Worm (Caenorhabditis elegans) whole organism, L4 larva: ENCODE data around the gene K09C4.5.

ENCODE experiments used
- D1046.2 ChIP-seq: fragments of 200-800 bp; sonication (Bioruptor generic); IDR thresholded peaks from 2 replicates; pipeline ENCODE4 v1.3.6; 2022; ENCODE audit warnings: missing genetic modification characterization, missing compliant biosample characterization
- F37D6.2 ChIP-seq: sonication (generic microtip); optimal IDR thresholded peaks from 2 replicates; lab custom pipeline; 2016; ENCODE audit warnings: mild to moderate bottlenecking, missing genetic modification characterization, missing compliant biosample characterization
- F44E2.7 ChIP-seq: fragments of 200-800 bp; sonication (Bioruptor generic); IDR thresholded peaks from 2 replicates; pipeline ENCODE4 v2.1.2; 2022; ENCODE audit warnings: missing genetic modification characterization, missing compliant biosample characterization
- R02D3.7 ChIP-seq: fragments of 150-350 bp; sonication (generic microtip); optimal IDR thresholded peaks from 3 replicates; lab custom pipeline; 2014; ENCODE audit warnings: missing biosample characterization, missing genetic modification characterization
- Y105C5A.15 ChIP-seq: fragments of 200-800 bp; sonication (Bioruptor generic); IDR thresholded peaks from 2 replicates; pipeline ENCODE4 v1.3.6; 2022; ENCODE audit warnings: missing genetic modification characterization, missing compliant biosample characterization
- Y48G9A.11 ChIP-seq: fragments of 200-800 bp; sonication (Bioruptor generic); IDR thresholded peaks from 2 replicates; pipeline ENCODE4 v1.3.6; 2022; ENCODE audit warnings: missing genetic modification reagents, missing genetic modification characterization, missing compliant biosample characterization
- Y5F2A.4 ChIP-seq: fragments of 200-800 bp; sonication (Bioruptor generic); optimal IDR thresholded peaks from 2 replicates; lab custom pipeline; 2018; ENCODE audit warnings: mild to moderate bottlenecking, missing genetic modification characterization, missing compliant biosample characterization
- ama-1 ChIP-seq: fragments of 150-350 bp; optimal IDR thresholded peaks from 2 replicates; lab custom pipeline; 2014; ENCODE audit warnings: inconsistent platforms, mixed read lengths
- ceh-20 ChIP-seq: fragments of 200-800 bp; sonication (Bioruptor generic); IDR thresholded peaks from 2 replicates; pipeline ENCODE4 v1.3.6; 2022; ENCODE audit warnings: missing genetic modification reagents, missing genetic modification characterization, missing compliant biosample characterization
- ceh-28 ChIP-seq: fragments of 150-350 bp; optimal IDR thresholded peaks from 2 replicates; lab custom pipeline; 2014; ENCODE audit warnings: missing biosample characterization, missing genetic modification reagents, missing genetic modification characterization
- daf-12 ChIP-seq: fragments of 150-350 bp; optimal IDR thresholded peaks from 2 replicates; lab custom pipeline; 2014; ENCODE audit warnings: missing biosample characterization, missing genetic modification reagents, missing genetic modification characterization
- daf-16 ChIP-seq, 3 experiments: sonication (generic microtip); optimal IDR thresholded peaks; 2 replicates each; lab custom pipeline; 2016 to 2017; ENCODE audit warnings: missing genetic modification characterization in 3 of 3, missing genetic modification reagents in 3 of 3, mild to moderate bottlenecking in 2 of 3, missing compliant biosample characterization in 2 of 3, missing biosample characterization in 1 of 3, moderate library complexity in 1 of 3
- daf-19 ChIP-seq: fragments of 200-800 bp; sonication (Bioruptor generic); conservative IDR thresholded peaks from 2 replicates; pipeline ENCODE4 v1.3.6; 2022; ENCODE audit warnings: missing genetic modification characterization, missing compliant biosample characterization
- daf-8 ChIP-seq: fragments of 200-800 bp; sonication (Bioruptor generic); IDR thresholded peaks from 2 replicates; pipeline ENCODE4 v1.3.6; 2022; ENCODE audit warnings: missing genetic modification characterization, missing compliant biosample characterization
- dmd-6 ChIP-seq: fragments of 200-800 bp; sonication (Bioruptor generic); IDR thresholded peaks from 2 replicates; pipeline ENCODE4 v1.3.6; 2022; ENCODE audit warnings: missing genetic modification reagents, missing genetic modification characterization, missing compliant biosample characterization
- dmd-9 ChIP-seq: fragments of 200-800 bp; sonication (Bioruptor generic); IDR thresholded peaks from 2 replicates; pipeline ENCODE4 v1.3.6; 2022; ENCODE audit warnings: missing genetic modification reagents, missing genetic modification characterization, missing compliant biosample characterization
- duxl-1 ChIP-seq: sonication (generic microtip); optimal IDR thresholded peaks from 2 replicates; lab custom pipeline; 2016; ENCODE audit warnings: mild to moderate bottlenecking, missing genetic modification characterization, moderate library complexity, missing compliant biosample characterization; ENCODE audit not compliant: poor library complexity
- fos-1 ChIP-seq: fragments of 150-350 bp; optimal IDR thresholded peaks from 2 replicates; lab custom pipeline; 2014; ENCODE audit warnings: missing biosample characterization, missing genetic modification characterization
- madf-5 ChIP-seq, 2 experiments: fragments of 200-800 bp; sonication (Bioruptor generic); IDR thresholded peaks; 2 replicates each; pipeline ENCODE4 v1.3.6; 2022; ENCODE audit warnings: missing compliant biosample characterization in 2 of 2, missing genetic modification characterization in 2 of 2
- mxl-2 ChIP-seq: fragments of 200-800 bp; sonication (Bioruptor generic); conservative IDR thresholded peaks from 2 replicates; pipeline ENCODE4 v1.3.6; 2022; ENCODE audit warnings: missing genetic modification reagents, missing genetic modification characterization, missing compliant biosample characterization
- nhr-25 ChIP-seq: sonication (generic microtip); optimal IDR thresholded peaks from 2 replicates; lab custom pipeline; 2017; ENCODE audit warnings: missing genetic modification characterization, mild to moderate bottlenecking, missing compliant biosample characterization, antibody characterized with exemption, moderate library complexity, borderline replicate concordance; ENCODE audit not compliant: insufficient read depth
- nhr-42 ChIP-seq: fragments of 200-800 bp; sonication (Bioruptor generic); IDR thresholded peaks from 2 replicates; pipeline ENCODE4 v1.3.6; 2022; ENCODE audit warnings: missing genetic modification characterization, missing compliant biosample characterization
- snpc-1.2 ChIP-seq: fragments of 200-800 bp; sonication (Bioruptor generic); IDR thresholded peaks from 2 replicates; pipeline ENCODE4 v1.3.6; 2022; ENCODE audit warnings: missing genetic modification reagents, missing genetic modification characterization, missing compliant biosample characterization
- unc-130 ChIP-seq: sonication (generic microtip); optimal IDR thresholded peaks from 2 replicates; lab custom pipeline; 2016; ENCODE audit warnings: missing genetic modification reagents, missing genetic modification characterization, missing compliant biosample characterization
- unc-39 ChIP-seq: sonication (generic microtip); optimal IDR thresholded peaks from 2 replicates; lab custom pipeline; 2017; ENCODE audit warnings: missing biosample characterization, missing genetic modification characterization
- unc-62 ChIP-seq, 3 experiments: fragments of 150-350 bp in 1 of 3; sonication (generic microtip); optimal IDR thresholded peaks in 2 of 3; peaks in 1 of 3; 1 replicate in 1 of 3; 2 replicates in 2 of 3; lab custom pipeline; 2014 to 2017; ENCODE audit warnings: missing biosample characterization in 3 of 3, missing genetic modification characterization in 3 of 3, missing genetic modification reagents in 3 of 3, missing genotype in 1 of 3
- zfp-2 ChIP-seq: sonication (generic microtip); optimal IDR thresholded peaks from 2 replicates; lab custom pipeline; 2016; ENCODE audit warnings: mild to moderate bottlenecking, missing genetic modification characterization, missing compliant biosample characterization
- zip-11 ChIP-seq: fragments of 200-800 bp; sonication (Bioruptor generic); IDR thresholded peaks from 2 replicates; pipeline ENCODE4 v1.3.6; 2022; ENCODE audit warnings: missing genetic modification characterization, missing compliant biosample characterization
- ztf-11 ChIP-seq: fragments of 150-350 bp; optimal IDR thresholded peaks from 2 replicates; lab custom pipeline; 2014; ENCODE audit warnings: missing biosample characterization, missing genetic modification characterization

The K09C4.5 gene

DNA sequence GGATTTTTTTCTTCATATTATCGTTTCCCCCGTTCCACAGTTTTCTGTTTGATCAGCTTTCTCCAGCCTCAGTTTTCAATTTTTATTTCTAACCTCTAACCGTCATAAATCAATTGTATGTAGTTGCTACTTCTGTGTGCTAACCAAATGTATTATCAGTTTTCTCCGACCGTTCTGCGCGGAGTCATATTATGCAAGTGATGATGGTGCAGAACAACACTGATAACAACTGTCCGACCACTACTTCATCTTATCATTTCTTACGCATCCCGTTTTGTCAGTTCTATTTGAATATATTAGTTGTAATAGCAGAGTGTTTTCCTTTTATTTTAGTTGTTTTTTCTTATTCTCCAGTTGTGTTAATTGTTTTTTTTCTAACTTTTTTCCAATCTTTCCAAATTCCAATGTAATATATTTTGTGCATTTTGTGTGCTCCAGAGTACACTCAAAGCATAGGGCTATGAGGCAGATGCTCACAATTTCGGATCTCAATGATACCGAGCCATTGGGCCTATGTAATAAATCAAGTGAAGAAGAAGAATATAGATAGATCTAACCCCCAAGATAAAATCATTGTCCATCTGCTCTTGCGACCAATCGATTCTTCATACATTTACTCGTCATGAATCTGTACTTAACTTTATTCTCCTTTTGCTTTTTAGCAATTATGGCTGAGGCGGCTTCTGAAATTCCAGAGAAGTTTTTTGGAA, 25.5 kb upstream of the K09C4.5 start, which contains the start of gene lbp-3 (continued):
- no peak for TF ChIP-seq daf-16 (GFP tag; optimal IDR thresholded peaks at IDR 0.05; lab: Kevin White, UChicago)
- peak; percentile 94 for TF ChIP-seq daf-16 (tag; optimal IDR thresholded peaks at IDR 0.05; lab: Kevin White, UChicago)
- peak; percentile 61 for TF ChIP-seq dmd-6 (GFP tag; lab: Robert Waterston, UW)

DNA sequence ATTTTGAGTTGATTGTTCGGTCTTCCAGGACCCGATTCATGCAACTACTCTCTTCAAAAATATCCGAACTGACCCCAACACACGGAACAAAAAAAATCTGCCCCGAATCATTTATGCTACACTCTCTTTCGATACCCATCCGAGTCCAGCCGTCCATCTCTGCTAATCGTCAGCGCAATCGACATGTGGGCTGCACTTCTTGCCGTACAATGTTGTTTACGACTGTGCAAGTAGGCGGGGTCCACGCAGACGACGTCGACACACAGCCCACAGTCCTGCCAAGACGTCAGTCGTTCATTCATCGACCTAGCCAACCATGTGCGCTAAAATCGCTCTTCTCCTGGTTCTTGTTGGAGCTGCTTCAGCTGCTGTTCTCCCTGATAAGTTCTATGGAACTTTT, 23.6 kb upstream of the K09C4.5 start, which contains the start of gene lbp-1:
TSS of gene lbp-1 (plus strand) at position 301 of the 400 bp plus-strand sequence.
- TF ChIP-seq F44E2.7 (GFP tag; lab: Robert Waterston, UW) (no peak), ceh-20 (GFP tag; lab: Robert Waterston, UW) (no peak), duxl-1 (tag; lab: Kevin White, UChicago) (no peak), unc-39 (tag; lab: Kevin White, UChicago) (no peak), daf-12 (tag; lab: Kevin White, UChicago) (no peak)

DNA sequence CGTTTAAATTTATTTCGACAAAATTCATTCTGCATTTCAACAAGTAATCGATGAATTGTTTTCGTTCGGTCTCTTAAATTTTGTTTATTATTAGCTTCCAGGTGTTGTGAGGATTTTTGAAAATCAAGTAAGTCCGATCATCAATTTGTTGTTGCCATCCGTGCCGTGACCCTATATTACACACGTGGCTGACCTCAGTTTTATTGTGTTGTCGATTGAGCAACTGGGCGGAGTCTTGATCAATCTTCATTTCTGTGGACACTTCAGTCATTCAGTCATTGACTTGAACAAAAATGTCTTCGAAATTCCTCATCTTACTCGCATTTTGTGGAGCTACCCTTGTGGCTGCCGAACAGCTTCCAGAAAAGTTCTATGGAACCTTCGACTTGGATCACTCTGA, 21.9 kb upstream of the K09C4.5 start, which contains the start of gene lbp-2:
TSS of gene lbp-2 (plus strand) at position 102 of the 400 bp plus-strand sequence.
- TF ChIP-seq Y5F2A.4 (GFP tag; lab: Kevin White, UChicago) (no peak), daf-16 (GFP tag; optimal IDR thresholded peaks at IDR 0.05; lab: Kevin White, UChicago) (peak in 1 of 2 experiments; percentile 76), daf-16 (tag; optimal IDR thresholded peaks at IDR 0.05; lab: Kevin White, UChicago) (no peak)
- TF ChIP-seq, all 104 proteins: peak for 1

ce11 chrX:3262600-3262999, 19.8 kb upstream of the K09C4.5 start, which contains the start of gene fbxb-71:
TSS of gene fbxb-71 (plus strand) at chrX:3262900.
- TF ChIP-seq D1046.2 (GFP tag; lab: Robert Waterston, UW) (no peak), unc-62 (GFP tag; optimal IDR thresholded peaks at IDR 0.05 in 1 of 2; lab: Kevin White, UChicago) (peak in 1 of 2 experiments; percentile 34), unc-62 (tag; optimal IDR thresholded peaks at IDR 0.05; lab: Kevin White, UChicago) (no peak), Y48G9A.11 (GFP tag; lab: Robert Waterston, UW) (no peak), snpc-1.2 (GFP tag; lab: Robert Waterston, UW) (no peak)

DNA sequence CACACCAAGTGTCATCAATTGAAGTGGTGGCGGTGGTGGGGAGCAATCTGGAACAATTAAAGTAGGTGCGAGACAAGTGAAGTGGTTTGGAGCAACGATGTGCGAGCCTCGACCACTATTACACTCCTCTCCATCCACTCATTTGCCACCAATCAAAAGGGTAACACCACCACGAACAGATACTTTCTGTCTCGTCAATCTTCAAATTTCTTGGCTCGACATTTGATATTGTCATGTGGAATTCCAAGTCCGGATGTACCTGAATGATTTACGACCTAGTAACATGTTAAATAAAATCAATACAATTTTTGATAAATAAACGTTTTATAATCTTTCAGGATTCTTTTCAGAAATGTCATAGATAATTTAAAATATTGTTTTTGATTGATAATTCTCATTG, 11.6 kb upstream of the K09C4.5 start, which contains the start of gene sul-1:
TSS of gene sul-1 (minus strand) at position 101 of the 400 bp plus-strand sequence.
- TF ChIP-seq zfp-2 (tag; lab: Kevin White, UChicago) (no peak), ceh-28 (tag; lab: Kevin White, UChicago) (no peak), Y105C5A.15 (GFP tag; lab: Robert Waterston, UW) (no peak), daf-19 (GFP tag; lab: Robert Waterston, UW) (no peak), fos-1 (tag; lab: Kevin White, UChicago) (no peak), zip-11 (no peak), nhr-42 (GFP tag; lab: Robert Waterston, UW) (no peak), daf-8 (GFP tag; lab: Robert Waterston, UW) (no peak), dmd-9 (GFP tag; lab: Robert Waterston, UW) (no peak), unc-130 (GFP tag; lab: Kevin White, UChicago) (no peak), nhr-25 (tag; lab: Kevin White, UChicago) (no peak), F37D6.2 (tag; lab: Kevin White, UChicago) (no peak), ama-1 (lab: Kevin White, UChicago) (no peak), ztf-11 (tag; lab: Kevin White, UChicago) (no peak), R02D3.7 (tag; lab: Kevin White, UChicago) (no peak), mxl-2 (GFP tag; lab: Robert Waterston, UW) (no peak), madf-5 (GFP tag; IDR thresholded peaks at IDR 0.05; lab: Robert Waterston, UW) (no peak)
- TF ChIP-seq, all 104 proteins: peak for 0
